Fruit fly (Drosophila melanogaster) whole organism, embryonic: Measurements from ENCODE around the gene SmydA-9.

ENCODE experiments used
- CG12219 ChIP-seq: fragments of 200-800 bp; sonication (Bioruptor generic); optimal IDR thresholded peaks from 3 replicates; lab custom pipeline; 2018; ENCODE audit warnings: missing biosample characterization, mild to moderate bottlenecking, missing genetic modification characterization
- CG15479 ChIP-seq: fragments of 200-800 bp; sonication (Bioruptor generic); optimal IDR thresholded peaks from 3 replicates; lab custom pipeline; 2019; ENCODE audit warnings: missing biosample characterization, mild to moderate bottlenecking, missing genetic modification characterization, moderate library complexity
- CG30020 ChIP-seq: fragments of 200-800 bp; optimal IDR thresholded peaks from 2 replicates; lab custom pipeline; 2019; ENCODE audit warnings: missing biosample characterization, mild to moderate bottlenecking, missing genetic modification characterization, moderate library complexity
- CG8359 ChIP-seq: fragments of 200-800 bp; sonication (Bioruptor generic); optimal IDR thresholded peaks from 2 replicates; lab custom pipeline; 2017; ENCODE audit warnings: missing biosample characterization, mild to moderate bottlenecking, missing genetic modification characterization, borderline replicate concordance
- CG8478 ChIP-seq: fragments of >200 bp; optimal IDR thresholded peaks from 2 replicates; lab custom pipeline; 2018
- Dll ChIP-seq: fragments of 200-800 bp; sonication (Bioruptor generic); IDR thresholded peaks from 4 replicates; pipeline ENCODE4 v1.3.6; 2022; ENCODE audit warnings: missing biosample characterization, missing genetic modification characterization; ENCODE audit not compliant: partially characterized antibody
- HLH54F ChIP-seq: fragments of 200-800 bp; sonication (Bioruptor generic); optimal IDR thresholded peaks from 3 replicates; lab custom pipeline; 2016; ENCODE audit warnings: missing biosample characterization, missing genetic modification characterization
- NfI ChIP-seq: fragments of 200-800 bp; sonication (Bioruptor generic); optimal IDR thresholded peaks from 3 replicates; lab custom pipeline; 2018; ENCODE audit warnings: missing biosample characterization, mild to moderate bottlenecking, missing genetic modification characterization, moderate library complexity
- TFAM ChIP-seq: fragments of 200-800 bp; sonication (Bioruptor generic); optimal IDR thresholded peaks from 2 replicates; lab custom pipeline; 2017; ENCODE audit warnings: missing biosample characterization, missing genetic modification characterization, inconsistent platforms
- dmrt99B ChIP-seq: fragments of 200-800 bp; sonication (Bioruptor generic); optimal IDR thresholded peaks from 2 replicates; lab custom pipeline; 2018; ENCODE audit warnings: missing biosample characterization, mild to moderate bottlenecking, missing genetic modification characterization, moderate library complexity
- fd102C ChIP-seq: fragments of 200-800 bp; sonication (Bioruptor generic); optimal IDR thresholded peaks from 2 replicates; lab custom pipeline; 2018; ENCODE audit warnings: missing biosample characterization, mild to moderate bottlenecking, missing genetic modification characterization, moderate library complexity
- fd3F ChIP-seq: fragments of 200-800 bp; sonication (Bioruptor generic); optimal IDR thresholded peaks from 2 replicates; lab custom pipeline; 2018; ENCODE audit warnings: missing biosample characterization, mild to moderate bottlenecking, missing genetic modification characterization, moderate library complexity
- tin ChIP-seq: fragments of 200-800 bp; sonication (Bioruptor generic); optimal IDR thresholded peaks from 3 replicates; lab custom pipeline; 2016; ENCODE audit warnings: missing biosample characterization, missing genetic modification characterization

DNA sequence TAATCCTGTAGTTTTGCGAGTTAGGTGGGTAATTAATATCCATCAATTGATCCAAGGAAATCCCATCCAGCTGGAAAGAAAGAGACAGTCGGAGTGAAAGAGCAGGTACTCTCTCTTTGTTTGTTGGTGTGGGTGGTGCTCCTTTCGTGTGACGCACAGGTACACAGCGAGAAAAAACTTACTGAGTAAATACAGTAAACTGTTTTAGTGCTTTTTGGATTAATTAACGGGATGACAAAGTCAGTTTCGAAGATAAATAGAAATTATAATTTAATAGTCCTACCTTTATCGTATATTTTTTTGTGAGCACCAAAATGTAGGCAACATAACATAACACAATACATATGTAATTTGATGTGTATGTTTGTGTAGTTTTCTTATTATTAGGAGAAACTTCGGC, 37.4 kb upstream of the SmydA-9 start:
- no peak for TF ChIP-seq NfI (GFP tag; lab: Kevin White, UChicago)
- no peak for TF ChIP-seq HLH54F (GFP tag; lab: Kevin White, UChicago)
- TF ChIP-seq CG8478 (lab: Kevin White, UChicago) = no peak
- no peak for TF ChIP-seq CG30020 (tag; lab: Kevin White, UChicago)
- TF ChIP-seq TFAM (GFP tag; lab: Kevin White, UChicago) = no peak
- no peak for TF ChIP-seq CG8359
- no peak for TF ChIP-seq CG12219
- TF ChIP-seq fd3F (GFP tag; lab: Kevin White, UChicago) = no peak
- TF ChIP-seq dmrt99B (tag; lab: Kevin White, UChicago) = no peak
- TF ChIP-seq tin (GFP tag; lab: Kevin White, UChicago) = peak; percentile 21
- peak; percentile 27 for TF ChIP-seq fd102C (GFP tag; lab: Kevin White, UChicago)
- no peak for TF ChIP-seq CG15479 (GFP tag; lab: Kevin White, UChicago)
- no peak for TF ChIP-seq Dll (GFP tag; lab: Robert Waterston, UW)
